Worm (Caenorhabditis elegans): ENCODE data around the gene ocr-1.
A peak's percentile ranks its signal among the peaks of the same experiment; 100 is the strongest.

The ocr-1 gene

ce11 chrV:10731989-10732472, 32.1 kb upstream of the ocr-1 start, which contains the start of gene T28B11.1 (continued):
- no peak for TF ChIP-seq madf-10 (tag; optimal IDR thresholded peaks at IDR 0.05)
- TF ChIP-seq sptf-2 (GFP tag; optimal IDR thresholded peaks at IDR 0.05), result no peak
- TF ChIP-seq snpc-3.4 (tag; optimal IDR thresholded peaks at IDR 0.05), result no peak

- no peak for TF ChIP-seq F52B5.7 (tag; optimal IDR thresholded peaks at IDR 0.05)
- TF ChIP-seq him-1 (tag; optimal IDR thresholded peaks at IDR 0.05), result peak; percentile 8
- TF ChIP-seq snpc-4 (GFP tag; optimal IDR thresholded peaks at IDR 0.05), result no peak
- TF ChIP-seq snpc-4 (tag; optimal IDR thresholded peaks at IDR 0.05), result peak in 1 of 4 experiments; percentile 44
- TF ChIP-seq athp-1 (tag; optimal IDR thresholded peaks at IDR 0.05), result no peak
- no peak for TF ChIP-seq mel-28 (tag; optimal IDR thresholded peaks at IDR 0.05; ENCODE audit: borderline replicate concordance)
- TF ChIP-seq hsf-1 (GFP tag; IDR thresholded peaks at IDR 0.05), result 0 out of 2 replicates have a peak, but pooled peaks have one; percentile 51
- TF ChIP-seq nfyb-1 (GFP tag; IDR thresholded peaks at IDR 0.05), result no peak
- TF ChIP-seq ceh-27 (GFP tag; optimal IDR thresholded peaks at IDR 0.05), result peak; percentile 70
- TF ChIP-seq K11D2.4 (GFP tag; IDR thresholded peaks at IDR 0.05), result no peak
- TF ChIP-seq F23B12.7 (tag; optimal IDR thresholded peaks at IDR 0.05; ENCODE audit: insufficient read depth), result no peak
- no peak for TF ChIP-seq bed-2 (GFP tag; IDR thresholded peaks at IDR 0.05)
- no peak for TF ChIP-seq ccch-3 (GFP tag; optimal IDR thresholded peaks at IDR 0.05)
- no peak for TF ChIP-seq F37B4.10 (GFP tag; IDR thresholded peaks at IDR 0.05)
- TF ChIP-seq aptf-3 (GFP tag; IDR thresholded peaks at IDR 0.05), result no peak
- no peak for TF ChIP-seq egl-44 (GFP tag; IDR thresholded peaks at IDR 0.05)
- TF ChIP-seq dpff-1 (tag; optimal IDR thresholded peaks at IDR 0.05), result no peak
- TF ChIP-seq F33H1.4 (GFP tag; IDR thresholded peaks at IDR 0.05), result peak; percentile 25; the same call in 1 of the 2 replicates
- peak; percentile 46; the same call in 1 of the 2 replicates for TF ChIP-seq ekl-4 (GFP tag; IDR thresholded peaks at IDR 0.05)
- no peak for TF ChIP-seq nhr-90 (tag; optimal IDR thresholded peaks at IDR 0.05)
- no peak for TF ChIP-seq hmg-20 (GFP tag; IDR thresholded peaks at IDR 0.05)
- TF ChIP-seq F57C9.4 (tag; optimal IDR thresholded peaks at IDR 0.05), result no peak
- no peak for TF ChIP-seq mes-4 (tag; optimal IDR thresholded peaks at IDR 0.05)
- TF ChIP-seq tbx-9 (tag; optimal IDR thresholded peaks at IDR 0.05; ENCODE audit: borderline replicate concordance), result no peak
- TF ChIP-seq lsy-27 (tag; optimal IDR thresholded peaks at IDR 0.05; ENCODE audit: borderline replicate concordance, insufficient read depth), result no peak
- TF ChIP-seq egl-18 (GFP tag; IDR thresholded peaks at IDR 0.05), result no peak
- TF ChIP-seq cebp-2 (GFP tag; IDR thresholded peaks at IDR 0.05), result no peak
- no peak for TF ChIP-seq Y53F4B.3 (GFP tag; IDR thresholded peaks at IDR 0.05)
- no peak for TF ChIP-seq nhr-80 (tag; optimal IDR thresholded peaks at IDR 0.05)
- TF ChIP-seq hlh-12 (tag; optimal IDR thresholded peaks at IDR 0.05), result no peak
- peak; percentile 21; the same call in 1 of the 2 replicates for TF ChIP-seq hmg-1.2 (GFP tag; IDR thresholded peaks at IDR 0.05)
- TF ChIP-seq D2030.7 (GFP tag; IDR thresholded peaks at IDR 0.05), result peak; percentile 52
- 0 out of 2 replicates have a peak, but pooled peaks have one; percentile 10 for TF ChIP-seq ztf-28 (GFP tag; IDR thresholded peaks at IDR 0.05)
- TF ChIP-seq unc-62 (GFP tag; optimal IDR thresholded peaks at IDR 0.05), result no peak
- no peak for TF ChIP-seq B0019.2 (GFP tag; conservative IDR thresholded peaks at IDR 0.05)
- TF ChIP-seq xnd-1 (tag; optimal IDR thresholded peaks at IDR 0.05), result peak; percentile 9
- TF ChIP-seq bed-1 (GFP tag; IDR thresholded peaks at IDR 0.05), result no peak
- TF ChIP-seq nhr-179 (tag; optimal IDR thresholded peaks at IDR 0.05), result no peak
- TF ChIP-seq nhr-27 (tag; optimal IDR thresholded peaks at IDR 0.05), result no peak
- no peak for TF ChIP-seq Y53G8AR.9 (GFP tag; conservative IDR thresholded peaks at IDR 0.05)
- TF ChIP-seq dox-1 (GFP tag; IDR thresholded peaks at IDR 0.05), result peak; percentile 69; the same call in 1 of the 2 replicates
- no peak for TF ChIP-seq die-1 (tag; optimal IDR thresholded peaks at IDR 0.05)
- no peak for TF ChIP-seq nfya-2 (GFP tag; IDR thresholded peaks at IDR 0.05)
- TF ChIP-seq cebp-1 (GFP tag; IDR thresholded peaks at IDR 0.05), result no peak
- no peak for TF ChIP-seq cebp-1 (tag; optimal IDR thresholded peaks at IDR 0.05)
These were observed 27.4 kb upstream of the ocr-1 start, which contains the start of the genes mre-11 and wdr-5.3 for ce11 chrV:10736756-10737155. Gene mre-11 (minus strand): TSS chrV:10736868. Gene wdr-5.3 (plus strand): TSS chrV:10737116.

Data from whole organism, young adult.